Worm (Caenorhabditis elegans) whole organism, L2 larva: ENCODE results near the gene F14F9.6.

ENCODE experiments used
- ZK546.5 ChIP-seq: sonication (generic microtip); optimal IDR thresholded peaks from 2 replicates; lab custom pipeline; 2017; ENCODE audit warnings: missing biosample characterization, missing genetic modification characterization
- dmd-4 ChIP-seq: sonication (generic microtip); optimal IDR thresholded peaks from 2 replicates; lab custom pipeline; 2017; ENCODE audit warnings: missing biosample characterization, missing genetic modification characterization
- elt-1 ChIP-seq: fragments of 150-350 bp; optimal IDR thresholded peaks from 2 replicates; lab custom pipeline; 2014; ENCODE audit warnings: missing biosample characterization, missing genetic modification characterization
- lin-11 ChIP-seq: fragments of 150-350 bp; sonication (generic microtip); optimal IDR thresholded peaks from 2 replicates; lab custom pipeline; 2014; ENCODE audit warnings: missing biosample characterization, missing genetic modification characterization, inconsistent platforms, mixed read lengths
- nhr-10 ChIP-seq: sonication (generic microtip); optimal IDR thresholded peaks from 2 replicates; lab custom pipeline; 2017; ENCODE audit warnings: missing biosample characterization, missing genetic modification characterization
- unc-62 ChIP-seq: fragments of 150-350 bp; optimal IDR thresholded peaks from 2 replicates; lab custom pipeline; 2014; ENCODE audit warnings: missing biosample characterization, missing genetic modification reagents, missing genetic modification characterization
- ztf-11 ChIP-seq: sonication (generic microtip); optimal IDR thresholded peaks from 2 replicates; lab custom pipeline; 2017; ENCODE audit warnings: missing biosample characterization, missing genetic modification characterization

DNA sequence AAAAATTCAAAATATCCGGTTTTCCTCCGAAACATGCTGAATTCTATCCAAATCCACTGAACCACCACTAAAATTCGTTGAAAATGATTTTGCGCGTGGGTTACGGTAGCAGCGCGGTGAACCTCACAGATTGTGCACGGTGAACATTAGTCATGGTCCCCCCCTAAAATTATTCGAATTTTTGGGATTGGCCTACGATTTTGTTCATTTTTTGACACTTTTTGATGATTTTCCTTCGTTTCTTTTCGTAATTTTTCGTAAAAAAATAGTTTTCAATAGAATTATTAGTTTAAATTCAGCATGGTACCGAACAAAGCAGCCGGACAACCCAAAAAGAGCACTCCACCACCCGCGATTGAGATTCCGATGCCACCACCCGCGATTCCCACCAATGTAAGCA, 35.3 kb upstream of the F14F9.6 start, which contains the start of gene C03A7.2:
- TF ChIP-seq nhr-10 (tag; lab: Kevin White, UChicago) = no peak
- TF ChIP-seq dmd-4 (tag; lab: Kevin White, UChicago) = no peak
- no peak for TF ChIP-seq unc-62
- no peak for TF ChIP-seq lin-11 (tag; lab: Kevin White, UChicago)
- TF ChIP-seq ztf-11 (tag; lab: Kevin White, UChicago) = no peak
- TF ChIP-seq elt-1 (tag; lab: Kevin White, UChicago) = no peak
- TF ChIP-seq ZK546.5 (tag; lab: Kevin White, UChicago) = no peak
